Worm (Caenorhabditis elegans) whole organism, L4/young adult: ENCODE data around the gene dpr-1.

Experiments
- W03F9.2 ChIP-seq: fragments of 150-350 bp; optimal IDR thresholded peaks from 2 replicates; lab custom pipeline; 2014; ENCODE audit warnings: missing biosample characterization, missing genetic modification characterization
- dao-5 ChIP-seq: sonication (generic microtip); optimal IDR thresholded peaks from 2 replicates; lab custom pipeline; 2016; ENCODE audit warnings: missing genotype, missing genetic modification characterization, moderate library complexity, missing compliant biosample characterization
- him-1 ChIP-seq: sonication (generic microtip); optimal IDR thresholded peaks from 2 replicates; lab custom pipeline; 2016; ENCODE audit warnings: missing genotype, missing genetic modification reagents, missing genetic modification characterization, missing compliant biosample characterization

DNA sequence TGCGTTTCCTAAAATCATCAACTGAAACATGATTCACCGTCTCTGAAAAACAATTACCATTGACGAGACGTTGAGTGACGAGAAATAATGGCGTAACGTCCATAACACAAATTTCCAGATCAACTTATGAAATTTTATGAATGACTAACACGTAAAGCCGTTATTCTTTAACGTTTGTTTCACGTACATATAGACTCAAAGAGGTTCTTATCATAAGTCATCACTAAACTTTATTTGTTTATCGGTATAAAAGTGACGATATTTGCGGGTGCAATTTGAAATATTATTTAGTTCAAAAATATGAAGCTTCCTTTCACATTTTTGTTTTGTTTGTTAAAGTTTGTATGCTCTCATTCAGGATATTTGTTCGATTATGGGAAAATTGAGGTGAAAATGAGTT lies 42.8 kb downstream of the dpr-1 start, which contains the start of gene oac-3:
- TF ChIP-seq dao-5: no peak
- no peak for TF ChIP-seq W03F9.2 (tag; lab: Kevin White, UChicago)
- no peak for TF ChIP-seq him-1 (tag; lab: Kevin White, UChicago)
